Worm (Caenorhabditis elegans): ENCODE data around the gene F55C5.17.

Gene F55C5.17

ce11 chrV:12347854-12348253 lies 45.5 kb downstream of the F55C5.17 start:
- TF ChIP-seq Y22D7AL.16 (tag; optimal IDR thresholded peaks at IDR 0.05) (no peak), pha-4 (tag; optimal IDR thresholded peaks at IDR 0.05) (no peak), pros-1 (tag; optimal IDR thresholded peaks at IDR 0.05) (no peak), F13H6.1 (tag; optimal IDR thresholded peaks at IDR 0.05) (no peak), hlh-30 (tag; optimal IDR thresholded peaks at IDR 0.05; ENCODE audit: insufficient read depth) (no peak), pqm-1 (tag; optimal IDR thresholded peaks at IDR 0.05) (no peak)

- TF ChIP-seq C38D4.7 (GFP tag; optimal IDR thresholded peaks at IDR 0.05): no peak
- no peak for TF ChIP-seq elt-2 (tag; optimal IDR thresholded peaks at IDR 0.05)
- no peak for TF ChIP-seq pax-1 (tag; optimal IDR thresholded peaks at IDR 0.05)
- no peak for TF ChIP-seq hlh-30 (tag; optimal IDR thresholded peaks at IDR 0.05; ENCODE audit: insufficient read depth)
- TF ChIP-seq dve-1 (tag; optimal IDR thresholded peaks at IDR 0.05): no peak
- no peak for TF ChIP-seq ceh-6 (GFP tag; optimal IDR thresholded peaks at IDR 0.05)
- no peak for TF ChIP-seq C08G9.2 (tag; optimal IDR thresholded peaks at IDR 0.05)
- no peak for TF ChIP-seq odd-2 (tag; optimal IDR thresholded peaks at IDR 0.05)
- no peak for TF ChIP-seq ztf-16 (tag; optimal IDR thresholded peaks at IDR 0.05)
- TF ChIP-seq ceh-31 (tag; optimal IDR thresholded peaks at IDR 0.05): no peak
- TF ChIP-seq ref-2 (tag; optimal IDR thresholded peaks at IDR 0.05): no peak
- TF ChIP-seq nhr-232 (tag; optimal IDR thresholded peaks at IDR 0.05): no peak
- TF ChIP-seq ceh-19 (GFP tag; optimal IDR thresholded peaks at IDR 0.05): no peak
- TF ChIP-seq ceh-18 (tag; optimal IDR thresholded peaks at IDR 0.05): no peak
- TF ChIP-seq pqm-1 (tag; optimal IDR thresholded peaks at IDR 0.05): no peak
- no peak for TF ChIP-seq ceh-9 (tag; optimal IDR thresholded peaks at IDR 0.05)
- TF ChIP-seq fkh-10 (GFP tag; optimal IDR thresholded peaks at IDR 0.05): no peak
- no peak for TF ChIP-seq fax-1 (tag; optimal IDR thresholded peaks at IDR 0.05)
- no peak for TF ChIP-seq ceh-30 (tag; optimal IDR thresholded peaks at IDR 0.05)
Measured at ce11 chrV:12349365-12349764, 47.0 kb downstream of the F55C5.17 start.

DNA sequence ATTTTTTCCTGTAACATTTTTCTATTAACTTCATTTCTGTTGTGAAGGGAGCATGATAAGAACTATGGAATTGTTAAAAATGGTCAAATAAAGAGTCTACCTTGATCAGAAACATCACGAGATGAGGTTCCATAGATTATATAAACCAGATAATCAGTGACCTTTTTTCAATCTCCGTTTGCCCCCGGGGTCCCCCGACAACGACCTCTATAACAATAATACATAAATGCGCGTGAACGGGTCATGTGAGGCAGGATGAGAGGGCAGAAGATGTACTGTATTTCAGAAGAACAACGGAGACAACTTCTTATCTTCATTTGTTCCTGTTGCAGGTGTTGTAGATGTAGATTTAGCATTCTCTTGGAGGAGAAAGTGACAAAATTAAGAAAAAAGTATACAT lies 49.5 kb downstream of the F55C5.17 start:
- TF ChIP-seq ttx-3 (tag; optimal IDR thresholded peaks at IDR 0.05): no peak
- no peak for TF ChIP-seq fkh-10 (GFP tag; optimal IDR thresholded peaks at IDR 0.05)
- no peak for TF ChIP-seq tbx-2 (tag; optimal IDR thresholded peaks at IDR 0.05)
- TF ChIP-seq pax-1 (tag; optimal IDR thresholded peaks at IDR 0.05): no peak
- no peak for TF ChIP-seq nhr-232 (tag; optimal IDR thresholded peaks at IDR 0.05)
- TF ChIP-seq hlh-8 (tag; optimal IDR thresholded peaks at IDR 0.05): no peak
- no peak for TF ChIP-seq ztf-16 (tag; optimal IDR thresholded peaks at IDR 0.05)
- no peak for TF ChIP-seq ceh-6 (GFP tag; optimal IDR thresholded peaks at IDR 0.05)
- no peak for TF ChIP-seq K02D7.2 (tag; optimal IDR thresholded peaks at IDR 0.05)
- TF ChIP-seq ceh-22 (tag; optimal IDR thresholded peaks at IDR 0.05): no peak
- TF ChIP-seq ceh-34 (tag; optimal IDR thresholded peaks at IDR 0.05): no peak
- no peak for TF ChIP-seq unc-42 (tag; optimal IDR thresholded peaks at IDR 0.05)

Data from whole organism, late embryonic.